Worm (Caenorhabditis elegans) whole organism, L3 larva: ENCODE data around the gene ifas-1.
A peak's percentile ranks its signal among the peaks of the same experiment; 100 is the strongest.

Experiments
- R02D3.7 ChIP-seq: fragments of 150-350 bp; optimal IDR thresholded peaks from 2 replicates; lab custom pipeline; 2014; ENCODE audit warnings: missing biosample characterization, missing genetic modification characterization
- ZK546.5 ChIP-seq: sonication (generic microtip); optimal IDR thresholded peaks from 2 replicates; lab custom pipeline; 2017; ENCODE audit warnings: missing biosample characterization, missing genetic modification characterization
- ceh-16 ChIP-seq: sonication (generic microtip); optimal IDR thresholded peaks from 2 replicates; lab custom pipeline; 2017; ENCODE audit warnings: missing biosample characterization, missing genetic modification characterization
- daf-12 ChIP-seq: fragments of 150-350 bp; optimal IDR thresholded peaks from 2 replicates; lab custom pipeline; 2014; ENCODE audit warnings: missing biosample characterization, missing genetic modification reagents, missing genetic modification characterization
- egl-5 ChIP-seq: fragments of 150-350 bp; optimal IDR thresholded peaks from 2 replicates; lab custom pipeline; 2017; ENCODE audit warnings: missing biosample characterization, missing genetic modification reagents, missing genetic modification characterization, inconsistent platforms
- elt-1 ChIP-seq: fragments of 150-350 bp; optimal IDR thresholded peaks from 2 replicates; lab custom pipeline; 2014; ENCODE audit warnings: missing biosample characterization, missing genetic modification characterization
- elt-2 ChIP-seq: sonication (generic microtip); optimal IDR thresholded peaks from 2 replicates; lab custom pipeline; 2016; ENCODE audit warnings: missing genetic modification reagents, mild to moderate bottlenecking, missing genetic modification characterization, missing compliant biosample characterization
- elt-3 ChIP-seq, 3 experiments: fragments of 150-350 bp in 1 of 3; sonication (generic microtip) in 2 of 3; optimal IDR thresholded peaks; 2 replicates in 2 of 3; 4 replicates in 1 of 3; lab custom pipeline; 2014 to 2017; ENCODE audit warnings: missing biosample characterization in 3 of 3, missing genetic modification characterization in 3 of 3
- eor-1 ChIP-seq, 2 experiments: fragments of 150-350 bp; optimal IDR thresholded peaks; 2 replicates each; lab custom pipeline; 2014 to 2018; ENCODE audit warnings: missing biosample characterization in 2 of 2, missing genetic modification characterization in 2 of 2
- fkh-10 ChIP-seq: sonication (generic microtip); optimal IDR thresholded peaks from 2 replicates; lab custom pipeline; 2017; ENCODE audit warnings: missing biosample characterization, missing genetic modification reagents, missing genetic modification characterization
- fkh-2 ChIP-seq: fragments of 150-350 bp; optimal IDR thresholded peaks from 2 replicates; lab custom pipeline; 2014; ENCODE audit warnings: missing biosample characterization, missing genetic modification reagents, missing genetic modification characterization
- fos-1 ChIP-seq: fragments of 150-350 bp; optimal IDR thresholded peaks from 2 replicates; lab custom pipeline; 2014; ENCODE audit warnings: missing biosample characterization, missing genetic modification characterization
- hmg-11 ChIP-seq: sonication (generic microtip); optimal IDR thresholded peaks from 2 replicates; lab custom pipeline; 2016; ENCODE audit warnings: missing genetic modification characterization, missing compliant biosample characterization
- jun-1 ChIP-seq: fragments of 150-350 bp; optimal IDR thresholded peaks from 2 replicates; lab custom pipeline; 2014; ENCODE audit warnings: missing biosample characterization, missing genetic modification reagents, missing genetic modification characterization
- lin-15B ChIP-seq: fragments of 150-350 bp; optimal IDR thresholded peaks from 2 replicates; lab custom pipeline; 2014; ENCODE audit warnings: missing biosample characterization, missing genetic modification characterization
- lin-39 ChIP-seq: fragments of 150-350 bp; optimal IDR thresholded peaks from 2 replicates; lab custom pipeline; 2018; ENCODE audit warnings: missing biosample characterization, missing genetic modification reagents, missing genetic modification characterization
- lsy-12 ChIP-seq: sonication (generic microtip); optimal IDR thresholded peaks from 2 replicates; lab custom pipeline; 2016; ENCODE audit warnings: mild to moderate bottlenecking, missing genetic modification characterization, missing compliant biosample characterization
- mdl-1 ChIP-seq: fragments of 150-350 bp; optimal IDR thresholded peaks from 2 replicates; lab custom pipeline; 2014; ENCODE audit warnings: missing biosample characterization, missing genetic modification characterization
- nfya-1 ChIP-seq: sonication (generic microtip); optimal IDR thresholded peaks from 2 replicates; lab custom pipeline; 2017; ENCODE audit warnings: missing genetic modification characterization, mild to moderate bottlenecking, missing compliant biosample characterization, antibody characterized with exemption, moderate library complexity; ENCODE audit not compliant: insufficient read depth
- nhr-12 ChIP-seq: fragments of 150-350 bp; optimal IDR thresholded peaks from 2 replicates; lab custom pipeline; 2014; ENCODE audit warnings: missing biosample characterization, missing genetic modification characterization
- nhr-237 ChIP-seq: fragments of 150-350 bp; optimal IDR thresholded peaks from 2 replicates; lab custom pipeline; 2014; ENCODE audit warnings: missing biosample characterization, missing genetic modification characterization
- nhr-25 ChIP-seq: sonication (generic microtip); optimal IDR thresholded peaks from 2 replicates; lab custom pipeline; 2017; ENCODE audit warnings: missing biosample characterization, missing genetic modification characterization
- nhr-28 ChIP-seq: fragments of 150-350 bp; optimal IDR thresholded peaks from 2 replicates; lab custom pipeline; 2014; ENCODE audit warnings: missing biosample characterization, missing genetic modification characterization
- nhr-43 ChIP-seq: sonication (generic microtip); optimal IDR thresholded peaks from 2 replicates; lab custom pipeline; 2016; ENCODE audit warnings: mild to moderate bottlenecking, missing genetic modification characterization, missing compliant biosample characterization; ENCODE audit not compliant: poor library complexity, severe bottlenecking
- nhr-67 ChIP-seq: fragments of 150-350 bp; optimal IDR thresholded peaks from 2 replicates; lab custom pipeline; 2014; ENCODE audit warnings: missing biosample characterization, missing genetic modification characterization
- nhr-76 ChIP-seq: fragments of 150-350 bp; sonication (generic microtip); optimal IDR thresholded peaks from 5 replicates; lab custom pipeline; 2014; ENCODE audit warnings: missing biosample characterization, missing genetic modification characterization
- nhr-77 ChIP-seq: fragments of 150-350 bp; optimal IDR thresholded peaks from 2 replicates; lab custom pipeline; 2014; ENCODE audit warnings: missing biosample characterization, missing genetic modification characterization
- pha-4 ChIP-seq: fragments of 150-350 bp; optimal IDR thresholded peaks from 2 replicates; lab custom pipeline; 2014; ENCODE audit warnings: missing biosample characterization, missing genetic modification reagents, missing genetic modification characterization
- pqm-1 ChIP-seq: fragments of 150-350 bp; optimal IDR thresholded peaks from 2 replicates; lab custom pipeline; 2017; ENCODE audit warnings: missing biosample characterization, missing genetic modification characterization, inconsistent platforms
- sea-2 ChIP-seq: fragments of 150-350 bp; sonication (generic microtip); optimal IDR thresholded peaks from 4 replicates; lab custom pipeline; 2014; ENCODE audit warnings: missing biosample characterization, missing genetic modification reagents, missing genetic modification characterization
- skn-1 ChIP-seq: fragments of 150-350 bp; optimal IDR thresholded peaks from 2 replicates; lab custom pipeline; 2014; ENCODE audit warnings: missing biosample characterization, missing genetic modification characterization
- snpc-4 ChIP-seq: fragments of 150-350 bp; optimal IDR thresholded peaks from 2 replicates; lab custom pipeline; 2014; ENCODE audit warnings: missing biosample characterization, missing genetic modification characterization
- tbx-2 ChIP-seq: sonication (generic microtip); optimal IDR thresholded peaks from 2 replicates; lab custom pipeline; 2016; ENCODE audit warnings: mild to moderate bottlenecking, missing genetic modification characterization, missing compliant biosample characterization
- unc-39 ChIP-seq: sonication (generic microtip); optimal IDR thresholded peaks from 4 replicates; lab custom pipeline; 2017; ENCODE audit warnings: missing biosample characterization, missing genetic modification characterization
- unc-62 ChIP-seq: fragments of 150-350 bp; sonication (generic microtip); optimal IDR thresholded peaks from 4 replicates; lab custom pipeline; 2014; ENCODE audit warnings: missing biosample characterization, missing genetic modification reagents, missing genetic modification characterization
- zag-1 ChIP-seq: fragments of 150-350 bp; optimal IDR thresholded peaks from 2 replicates; lab custom pipeline; 2014; ENCODE audit warnings: missing biosample characterization, missing genetic modification characterization
- ztf-4 ChIP-seq: fragments of 150-350 bp; optimal IDR thresholded peaks from 2 replicates; lab custom pipeline; 2014; ENCODE audit warnings: missing biosample characterization, missing genetic modification characterization

ifas-1 gene

ce11 chrII:3673493-3673892, 15.0 kb downstream of the ifas-1 start, which contains the start of gene sea-1:
Gene sea-1, minus strand, starts transcription at chrII:3673593.
- TF ChIP-seq nhr-67 (tag; lab: Kevin White, UChicago), result no peak
- no peak for TF ChIP-seq lsy-12
- no peak for TF ChIP-seq pha-4 (tag; lab: Kevin White, UChicago)
- no peak for TF ChIP-seq tbx-2
- no peak for TF ChIP-seq elt-2 (tag; lab: Kevin White, UChicago)
- TF ChIP-seq zag-1 (tag; lab: Kevin White, UChicago), result no peak
- TF ChIP-seq ceh-16 (tag; lab: Kevin White, UChicago), result no peak
- no peak for TF ChIP-seq pqm-1 (tag; lab: Kevin White, UChicago)

ce11 chrII:3670956-3671355, 17.6 kb downstream of the ifas-1 start, which contains the start of gene srx-98:
Gene srx-98, minus strand, starts transcription at chrII:3671056.
- TF ChIP-seq sea-2 (GFP tag; lab: Kevin White, UChicago) (no peak), nhr-28 (no peak), unc-39 (tag; lab: Kevin White, UChicago) (no peak), nhr-76 (no peak), zag-1 (tag; lab: Kevin White, UChicago) (no peak), nhr-67 (tag; lab: Kevin White, UChicago) (no peak), nhr-77 (tag; lab: Kevin White, UChicago) (no peak), skn-1 (tag; lab: Kevin White, UChicago) (no peak), unc-62 (GFP tag; lab: Kevin White, UChicago) (no peak), daf-12 (tag; lab: Kevin White, UChicago) (no peak), jun-1 (tag; lab: Kevin White, UChicago) (no peak)

- no peak for TF ChIP-seq eor-1 (tag; optimal IDR thresholded peaks at IDR 0.05; lab: Kevin White, UChicago)
- TF ChIP-seq pqm-1 (tag; lab: Kevin White, UChicago), result no peak
- TF ChIP-seq lsy-12, result no peak
- no peak for TF ChIP-seq nhr-76
- no peak for TF ChIP-seq fkh-2 (tag; lab: Kevin White, UChicago)
- no peak for TF ChIP-seq unc-39 (tag; lab: Kevin White, UChicago)
- no peak for TF ChIP-seq snpc-4 (tag; lab: Kevin White, UChicago)
- TF ChIP-seq R02D3.7, result no peak
- TF ChIP-seq lin-15B (tag; lab: Kevin White, UChicago), result no peak
- TF ChIP-seq hmg-11 (tag; lab: Kevin White, UChicago), result no peak
- TF ChIP-seq elt-3 (tag; optimal IDR thresholded peaks at IDR 0.05; lab: Kevin White, UChicago), result no peak
- no peak for TF ChIP-seq mdl-1 (tag; lab: Kevin White, UChicago)
- TF ChIP-seq ztf-4, result no peak
- TF ChIP-seq zag-1 (tag; lab: Kevin White, UChicago), result no peak
- no peak for TF ChIP-seq fkh-10 (GFP tag; lab: Kevin White, UChicago)
- TF ChIP-seq nhr-25 (tag; lab: Kevin White, UChicago), result no peak
Measured at ce11 chrII:3669315-3669714, 19.2 kb downstream of the ifas-1 start, which contains the start of gene srx-97. Gene srx-97, minus strand, starts transcription at chrII:3669415.

- TF ChIP-seq daf-12 (tag; lab: Kevin White, UChicago) (no peak), nfya-1 (tag; lab: Kevin White, UChicago) (peak; percentile 55)
Measured at ce11 chrII:3665181-3665580, 23.3 kb downstream of the ifas-1 start.

DNA sequence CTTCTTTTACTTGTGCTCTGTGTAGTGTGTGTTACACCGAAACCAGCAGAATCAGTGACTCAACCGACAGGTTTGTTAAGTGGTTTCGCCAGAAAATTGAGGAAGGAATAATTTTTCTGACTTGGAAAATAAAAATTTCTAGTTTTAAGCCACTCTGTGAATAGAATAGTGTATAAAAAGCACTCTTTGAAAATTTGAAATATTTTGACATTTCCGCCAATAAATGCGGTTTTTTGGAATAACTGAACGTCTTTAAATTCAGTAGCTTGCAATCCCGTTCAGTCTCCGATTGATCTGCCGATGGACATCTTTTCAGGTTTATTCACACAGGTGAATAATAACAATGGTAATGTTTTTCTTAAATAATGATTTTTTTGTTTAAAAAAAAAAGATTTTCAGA, 24.0 kb downstream of the ifas-1 start, which contains the start of gene F19B10.3:
Gene F19B10.3, plus strand, starts transcription at position 301 of the 400 bp plus-strand sequence.
- TF ChIP-seq lin-39, result no peak
- TF ChIP-seq nhr-77 (tag; lab: Kevin White, UChicago), result no peak
- TF ChIP-seq elt-2 (tag; lab: Kevin White, UChicago), result no peak
- TF ChIP-seq tbx-2, result no peak
- no peak for TF ChIP-seq pqm-1 (tag; lab: Kevin White, UChicago)
- no peak for TF ChIP-seq fkh-2 (tag; lab: Kevin White, UChicago)
- no peak for TF ChIP-seq nhr-237 (tag; lab: Kevin White, UChicago)
- no peak for TF ChIP-seq zag-1 (tag; lab: Kevin White, UChicago)
- TF ChIP-seq fos-1 (tag; lab: Kevin White, UChicago), result no peak
- no peak for TF ChIP-seq nhr-12 (tag; lab: Kevin White, UChicago)
- no peak for TF ChIP-seq ZK546.5 (tag; lab: Kevin White, UChicago)
- no peak for TF ChIP-seq nhr-43 (tag; lab: Kevin White, UChicago)
- TF ChIP-seq pha-4 (tag; lab: Kevin White, UChicago), result no peak
- no peak for TF ChIP-seq elt-1 (tag; lab: Kevin White, UChicago)
- TF ChIP-seq mdl-1 (tag; lab: Kevin White, UChicago), result no peak
- no peak for TF ChIP-seq egl-5 (tag; lab: Kevin White, UChicago)
- no peak for TF ChIP-seq eor-1 (tag; optimal IDR thresholded peaks at IDR 0.05; lab: Kevin White, UChicago)
- no peak for TF ChIP-seq jun-1 (tag; lab: Kevin White, UChicago)
